Fruit fly (Drosophila melanogaster): ENCODE measurements around the gene CG3610.

dm6 chr3R:14879207-14879863 is 34.5 kb downstream of the CG3610 start, which contains the start of gene CG3631:
- TF ChIP-seq usp (GFP tag; optimal IDR thresholded peaks at IDR 0.05), result no peak
- TF ChIP-seq pan (optimal IDR thresholded peaks at IDR 0.05), result no peak
- no peak for TF ChIP-seq Myc (optimal IDR thresholded peaks at IDR 0.05)
- no peak for TF ChIP-seq fru (GFP tag; optimal IDR thresholded peaks at IDR 0.05)
- no peak for TF ChIP-seq sv (GFP tag; optimal IDR thresholded peaks at IDR 0.05)

Measured in whole organism, wandering third instar larva.